Fruit fly (Drosophila melanogaster): Measurements from ENCODE around the gene Grip163.

Grip163 gene

DNA sequence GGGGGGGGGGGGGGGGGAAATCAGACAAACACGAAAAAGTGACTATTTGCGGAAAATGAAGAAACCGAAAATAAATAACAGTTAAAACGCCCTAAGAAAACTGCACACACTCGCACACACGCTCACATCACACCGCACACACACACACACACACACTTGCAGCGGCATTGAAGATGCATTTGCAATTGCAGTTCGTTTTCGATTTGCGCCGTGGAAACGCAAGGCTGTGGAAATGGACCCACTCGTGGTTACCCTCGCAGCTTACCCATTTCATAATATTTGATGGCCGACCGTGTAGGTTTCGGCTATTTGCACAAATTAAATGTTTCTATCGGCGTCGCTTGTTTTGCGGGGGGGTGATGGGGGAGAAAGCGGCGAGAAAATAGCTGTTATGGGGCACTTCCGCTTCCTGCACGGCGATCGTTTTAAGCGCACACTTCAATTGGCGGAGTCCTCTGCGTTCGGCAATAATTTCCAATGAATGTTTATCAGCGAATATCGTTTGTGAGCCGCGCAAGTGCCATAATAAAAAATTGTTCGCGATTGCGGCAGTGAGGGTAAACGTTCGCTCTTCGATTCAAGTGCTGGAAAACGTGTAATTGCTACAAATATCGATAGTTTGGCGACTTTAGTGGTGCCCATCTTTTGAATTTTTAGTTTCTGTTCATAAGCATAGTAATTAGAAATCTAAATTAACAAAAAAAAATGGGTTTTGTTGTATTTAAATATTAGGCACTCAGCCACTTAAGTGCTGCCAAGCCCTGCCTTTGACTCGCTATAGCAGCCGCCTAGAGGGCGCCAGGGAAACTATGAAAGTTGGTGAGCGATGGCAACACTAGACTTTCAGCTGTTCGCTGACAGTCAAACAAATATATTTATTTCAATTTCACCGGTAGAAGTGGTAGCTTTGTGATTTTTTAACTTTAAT, 4.6 kb upstream of the Grip163 start, which contains the start of the genes Pop2 and CG6928 (continued):
- TF ChIP-seq Hr3 (GFP tag; optimal IDR thresholded peaks at IDR 0.05) (peak; percentile 83), lov (optimal IDR thresholded peaks at IDR 0.05) (no peak), lov (GFP tag; IDR thresholded peaks at IDR 0.05) (no peak), Bdp1 (GFP tag; optimal IDR thresholded peaks at IDR 0.05) (peak; percentile 80), CG4328 (GFP tag; optimal IDR thresholded peaks at IDR 0.05) (peak; percentile 12), Ssrp (tag; optimal IDR thresholded peaks at IDR 0.05) (peak; percentile 48), CG11085 (GFP tag; IDR thresholded peaks at IDR 0.05) (peak; percentile 56; the same call in 1 of the 2 replicates), CG6689 (GFP tag; IDR thresholded peaks at IDR 0.05) (peak; percentile 52; the same call in 1 of the 2 replicates), pan (optimal IDR thresholded peaks at IDR 0.05) (no peak), pan (GFP tag; optimal IDR thresholded peaks at IDR 0.05 in 1 of 2, IDR thresholded peaks at IDR 0.05 in 1 of 2) (peak in 1 of 2 experiments; percentile 34), CG10431 (GFP tag; optimal IDR thresholded peaks at IDR 0.05) (no peak), D (optimal IDR thresholded peaks at IDR 0.05) (no peak), D (GFP tag; optimal IDR thresholded peaks at IDR 0.05) (no peak), Hand (GFP tag; optimal IDR thresholded peaks at IDR 0.05) (no peak), Sry-β (GFP tag; optimal IDR thresholded peaks at IDR 0.05) (peak; percentile 25), CG7963 (GFP tag; IDR thresholded peaks at IDR 0.05; ENCODE audit: partially characterized antibody) (no peak), CG3065 (GFP tag; optimal IDR thresholded peaks at IDR 0.05) (no peak), Atf-2 (GFP tag; optimal IDR thresholded peaks at IDR 0.05) (peak; percentile 68), CG10543 (GFP tag; optimal IDR thresholded peaks at IDR 0.05) (peak; percentile 53), stwl (tag; optimal IDR thresholded peaks at IDR 0.05) (peak; percentile 97), Vsx1 (GFP tag; optimal IDR thresholded peaks at IDR 0.05) (peak; percentile 38), dimm (GFP tag; IDR thresholded peaks at IDR 0.05) (no peak), tna (GFP tag; IDR thresholded peaks at IDR 0.05; ENCODE audit: partially characterized antibody) (peak; percentile 34; the same call in 1 of the 2 replicates), shn (GFP tag; optimal IDR thresholded peaks at IDR 0.05) (peak; percentile 84), lilli (GFP tag; optimal IDR thresholded peaks at IDR 0.05) (peak; percentile 87), CG17359 (tag; optimal IDR thresholded peaks at IDR 0.05) (peak; percentile 55), Sox102F (GFP tag; optimal IDR thresholded peaks at IDR 0.05) (peak; percentile 54), btn (GFP tag; optimal IDR thresholded peaks at IDR 0.05) (peak; percentile 44), Taf1 (GFP tag; IDR thresholded peaks at IDR 0.05) (peak; percentile 27; the same call in 1 of the 2 replicates), wor (GFP tag; IDR thresholded peaks at IDR 0.05) (no peak), CG2678 (tag; optimal IDR thresholded peaks at IDR 0.05) (no peak), CG17186 (GFP tag; optimal IDR thresholded peaks at IDR 0.05) (peak; percentile 62), cwo (GFP tag; optimal IDR thresholded peaks at IDR 0.05) (no peak), CG1024 (GFP tag; IDR thresholded peaks at IDR 0.05) (0 out of 2 replicates have a peak, but pooled peaks have one; percentile 9), Mrtf (GFP tag; IDR thresholded peaks at IDR 0.05) (peak; percentile 47; the same call in 1 of the 3 replicates), ATbp (GFP tag; optimal IDR thresholded peaks at IDR 0.05) (no peak), tio (GFP tag; optimal IDR thresholded peaks at IDR 0.05) (peak; percentile 59), twi (tag; optimal IDR thresholded peaks at IDR 0.05) (peak; percentile 48), CG14667 (GFP tag; IDR thresholded peaks at IDR 0.05) (peak; percentile 56), CG9876 (GFP tag; optimal IDR thresholded peaks at IDR 0.05) (peak; percentile 79), Bteb2 (GFP tag; optimal IDR thresholded peaks at IDR 0.05) (peak; percentile 83), ken (GFP tag; IDR thresholded peaks at IDR 0.05) (peak; percentile 79; the same call in 2 of the 3 replicates), HLH4C (GFP tag; IDR thresholded peaks at IDR 0.05; ENCODE audit: partially characterized antibody) (peak; percentile 74), pb (GFP tag; optimal IDR thresholded peaks at IDR 0.05) (peak; percentile 25), crol (GFP tag; IDR thresholded peaks at IDR 0.05) (peak; percentile 96), CkIIα-i1 (GFP tag; IDR thresholded peaks at IDR 0.05) (no peak), CG17829 (tag; optimal IDR thresholded peaks at IDR 0.05) (peak; percentile 58), NfI (GFP tag; optimal IDR thresholded peaks at IDR 0.05) (peak; percentile 61)
